Fruit fly (Drosophila melanogaster) whole organism, embryonic: ENCODE measurements around the gene Gbs-70E.
A peak's percentile ranks its signal among the peaks of the same experiment; 100 is the strongest.

Source experiments
- Atf-2 ChIP-seq: fragments of 200-800 bp; sonication (Bioruptor generic); optimal IDR thresholded peaks from 2 replicates; lab custom pipeline; 2016; ENCODE audit warnings: missing biosample characterization, missing genetic modification characterization
- CG10565 ChIP-seq: fragments of 200-800 bp; sonication (Bioruptor generic); optimal IDR thresholded peaks from 3 replicates; lab custom pipeline; 2016; ENCODE audit warnings: missing biosample characterization, mild to moderate bottlenecking, missing genetic modification characterization
- CG11504 ChIP-seq: fragments of 200-800 bp; sonication (Bioruptor generic); optimal IDR thresholded peaks from 3 replicates; lab custom pipeline; 2019; ENCODE audit warnings: missing biosample characterization, mild to moderate bottlenecking, missing genetic modification characterization, moderate library complexity
- CG11560 ChIP-seq: fragments of 200-800 bp; sonication (Bioruptor generic); IDR thresholded peaks from 3 replicates; pipeline ENCODE4 v1.3.6; 2022; ENCODE audit warnings: missing biosample characterization, missing genetic modification characterization
- CG12219 ChIP-seq: fragments of 200-800 bp; sonication (Bioruptor generic); optimal IDR thresholded peaks from 3 replicates; lab custom pipeline; 2018; ENCODE audit warnings: missing biosample characterization, mild to moderate bottlenecking, missing genetic modification characterization
- CG13624 ChIP-seq: fragments of 200-800 bp; sonication (Bioruptor generic); optimal IDR thresholded peaks from 2 replicates; lab custom pipeline; 2016; ENCODE audit warnings: missing biosample characterization, missing genetic modification characterization
- CG13894 ChIP-seq: fragments of 200-800 bp; sonication (Bioruptor generic); optimal IDR thresholded peaks from 3 replicates; lab custom pipeline; 2018; ENCODE audit warnings: missing biosample characterization, mild to moderate bottlenecking, missing genetic modification characterization, moderate library complexity
- CG1602 ChIP-seq: fragments of 200-800 bp; sonication (Bioruptor generic); optimal IDR thresholded peaks from 3 replicates; lab custom pipeline; 2016; ENCODE audit warnings: missing biosample characterization, missing genetic modification characterization
- CG2712 ChIP-seq: fragments of 200-800 bp; optimal IDR thresholded peaks from 3 replicates; lab custom pipeline; 2019; ENCODE audit warnings: missing biosample characterization, mild to moderate bottlenecking, missing genetic modification characterization, moderate library complexity
- CG31388 ChIP-seq: fragments of 200-800 bp; sonication (Bioruptor generic); optimal IDR thresholded peaks from 2 replicates; lab custom pipeline; 2016; ENCODE audit warnings: missing biosample characterization, missing genetic modification characterization
- CG31441 ChIP-seq: fragments of 200-800 bp; sonication (Bioruptor generic); IDR thresholded peaks from 2 replicates; pipeline ENCODE4 v1.3.6; 2022; ENCODE audit warnings: missing biosample characterization, missing genetic modification characterization
- CG33557 ChIP-seq: fragments of 200-800 bp; sonication (Bioruptor generic); optimal IDR thresholded peaks from 2 replicates; lab custom pipeline; 2019; ENCODE audit warnings: missing biosample characterization, mild to moderate bottlenecking, missing genetic modification characterization, moderate library complexity
- CG3407 ChIP-seq: fragments of 200-800 bp; sonication (Bioruptor generic); optimal IDR thresholded peaks from 2 replicates; lab custom pipeline; 2018; ENCODE audit warnings: missing biosample characterization, mild to moderate bottlenecking, missing genetic modification characterization
- CG4820 ChIP-seq: fragments of 200-800 bp; sonication (Bioruptor generic); optimal IDR thresholded peaks from 3 replicates; lab custom pipeline; 2016; ENCODE audit warnings: missing biosample characterization, missing genetic modification characterization
- CG7372 ChIP-seq: fragments of 200-800 bp; sonication (Bioruptor generic); IDR thresholded peaks from 2 replicates; pipeline ENCODE4 v1.3.6; 2022; ENCODE audit warnings: missing biosample characterization, missing genetic modification characterization
- CG8290 ChIP-seq, 3 experiments: fragments of 200-800 bp; sonication (Bioruptor generic); optimal IDR thresholded peaks; 2 replicates each; lab custom pipeline; 2016 to 2019; ENCODE audit warnings: missing biosample characterization in 3 of 3, missing genetic modification characterization in 3 of 3, mild to moderate bottlenecking in 2 of 3, moderate library complexity in 1 of 3
- CG8359 ChIP-seq: fragments of 200-800 bp; sonication (Bioruptor generic); optimal IDR thresholded peaks from 2 replicates; lab custom pipeline; 2017; ENCODE audit warnings: missing biosample characterization, mild to moderate bottlenecking, missing genetic modification characterization, borderline replicate concordance
- Dek ChIP-seq: fragments of 200-800 bp; sonication (Bioruptor generic); optimal IDR thresholded peaks from 3 replicates; lab custom pipeline; 2019; ENCODE audit warnings: missing biosample characterization, mild to moderate bottlenecking, missing genetic modification characterization, moderate library complexity
- Ets65A ChIP-seq: fragments of 200-800 bp; sonication (Bioruptor generic); peaks from one replicate; lab custom pipeline; 2016; ENCODE audit warnings: missing biosample characterization, missing genetic modification characterization
- HmgD ChIP-seq: fragments of 200-800 bp; sonication (Bioruptor generic); optimal IDR thresholded peaks from 3 replicates; lab custom pipeline; 2016; ENCODE audit warnings: missing biosample characterization, missing genetic modification characterization
- Jarid2 ChIP-seq: fragments of 200-800 bp; sonication (Bioruptor generic); optimal IDR thresholded peaks from 3 replicates; lab custom pipeline; 2017; ENCODE audit warnings: mild to moderate bottlenecking, missing biosample characterization, missing genetic modification reagents, missing genetic modification characterization
- MTF-1 ChIP-seq: fragments of 200-800 bp; sonication (Bioruptor generic); optimal IDR thresholded peaks from 2 replicates; lab custom pipeline; 2018; ENCODE audit warnings: missing biosample characterization, mild to moderate bottlenecking, missing genetic modification characterization, borderline replicate concordance
- Mad ChIP-seq: fragments of 200-800 bp; sonication (Bioruptor generic); optimal IDR thresholded peaks from 2 replicates; lab custom pipeline; 2016; ENCODE audit warnings: missing biosample characterization, missing genetic modification characterization
- NK7.1 ChIP-seq: fragments of 200-800 bp; sonication (Bioruptor generic); optimal IDR thresholded peaks from 3 replicates; lab custom pipeline; 2016; ENCODE audit warnings: missing biosample characterization, missing genetic modification characterization
- Sox100B ChIP-seq: fragments of 200-800 bp; sonication (Bioruptor generic); optimal IDR thresholded peaks from 3 replicates; lab custom pipeline; 2018; ENCODE audit warnings: missing biosample characterization, mild to moderate bottlenecking, missing genetic modification characterization
- Xbp1 ChIP-seq: fragments of 200-800 bp; sonication (Bioruptor generic); optimal IDR thresholded peaks from 3 replicates; lab custom pipeline; 2016; ENCODE audit warnings: missing biosample characterization, mild to moderate bottlenecking, missing genetic modification characterization
- amos ChIP-seq: fragments of 200-800 bp; sonication (Bioruptor generic); IDR thresholded peaks from 2 replicates; pipeline ENCODE4 v1.3.6; 2022; ENCODE audit warnings: missing biosample characterization, missing genetic modification characterization; ENCODE audit not compliant: partially characterized antibody
- btn ChIP-seq: fragments of 200-800 bp; sonication (Bioruptor generic); optimal IDR thresholded peaks from 2 replicates; lab custom pipeline; 2016; ENCODE audit warnings: missing biosample characterization, missing genetic modification characterization
- chinmo ChIP-seq: fragments of 200-800 bp; sonication (Bioruptor generic); IDR thresholded peaks from 4 replicates; pipeline ENCODE4 v1.3.6; 2022; ENCODE audit warnings: missing biosample characterization, missing genetic modification characterization; ENCODE audit not compliant: partially characterized antibody
- dmrt11E ChIP-seq: fragments of 200-800 bp; sonication (Bioruptor generic); optimal IDR thresholded peaks from 3 replicates; lab custom pipeline; 2018; ENCODE audit warnings: missing biosample characterization, mild to moderate bottlenecking, missing genetic modification characterization, moderate library complexity
- dmrt99B ChIP-seq: fragments of 200-800 bp; sonication (Bioruptor generic); optimal IDR thresholded peaks from 2 replicates; lab custom pipeline; 2018; ENCODE audit warnings: missing biosample characterization, mild to moderate bottlenecking, missing genetic modification characterization, moderate library complexity
- ham ChIP-seq: fragments of 200-800 bp; sonication (Bioruptor generic); IDR thresholded peaks from 2 replicates; pipeline ENCODE4 v1.3.6; 2022; ENCODE audit warnings: missing biosample characterization, missing genetic modification characterization
- hbn ChIP-seq: fragments of 200-800 bp; sonication (Bioruptor generic); IDR thresholded peaks from 2 replicates; pipeline ENCODE4 v1.3.6; 2022; ENCODE audit warnings: missing biosample characterization, missing genetic modification characterization; ENCODE audit not compliant: partially characterized antibody
- hkb ChIP-seq, 2 experiments: fragments of 200-800 bp in 1 of 2; fragments of >200 bp in 1 of 2; sonication (Bioruptor generic) in 1 of 2; IDR thresholded peaks in 1 of 2; optimal IDR thresholded peaks in 1 of 2; 2 replicates each; pipeline versions ENCODE4 v1.3.6 to Lab custom; 2017 to 2022; ENCODE audit warnings: missing biosample characterization in 1 of 2, missing genetic modification characterization in 1 of 2
- ind ChIP-seq: fragments of 200-800 bp; sonication (Bioruptor generic); optimal IDR thresholded peaks from 3 replicates; lab custom pipeline; 2016; ENCODE audit warnings: missing biosample characterization, missing genetic modification characterization
- jigr1 ChIP-seq: fragments of 200-800 bp; sonication (Bioruptor generic); IDR thresholded peaks from 3 replicates; pipeline ENCODE4 v1.3.6; 2022; ENCODE audit warnings: missing biosample characterization, missing genetic modification characterization
- maf-S ChIP-seq: fragments of 200-800 bp; sonication (Bioruptor generic); optimal IDR thresholded peaks from 2 replicates; lab custom pipeline; 2016; ENCODE audit warnings: missing biosample characterization, missing genetic modification characterization
- nmo ChIP-seq: fragments of 200-800 bp; sonication (Bioruptor generic); optimal IDR thresholded peaks from 2 replicates; lab custom pipeline; 2018; ENCODE audit warnings: missing biosample characterization, mild to moderate bottlenecking, missing genetic modification characterization, moderate library complexity
- psq ChIP-seq: fragments of 200-800 bp; sonication (Bioruptor generic); optimal IDR thresholded peaks from 2 replicates; lab custom pipeline; 2017; ENCODE audit warnings: missing biosample characterization, missing genetic modification characterization
- row ChIP-seq: fragments of 200-800 bp; sonication (Bioruptor generic); IDR thresholded peaks from 3 replicates; pipeline ENCODE4 v1.3.6; 2022; ENCODE audit warnings: missing biosample characterization, missing genetic modification characterization
- run ChIP-seq: fragments of 200-800 bp; sonication (Bioruptor generic); optimal IDR thresholded peaks from 3 replicates; lab custom pipeline; 2018; ENCODE audit warnings: missing biosample characterization, mild to moderate bottlenecking, missing genetic modification characterization
- sim ChIP-seq: fragments of 200-800 bp; sonication (Bioruptor generic); IDR thresholded peaks from 2 replicates; pipeline ENCODE4 v1.3.6; 2022; ENCODE audit warnings: missing biosample characterization, missing genetic modification characterization
- so ChIP-seq: fragments of 200-800 bp; sonication (Bioruptor generic); IDR thresholded peaks from 3 replicates; pipeline ENCODE4 v1.3.6; 2022; ENCODE audit warnings: missing biosample characterization, missing genetic modification characterization
- tio ChIP-seq: fragments of 200-800 bp; sonication (Bioruptor generic); optimal IDR thresholded peaks from 2 replicates; lab custom pipeline; 2017; ENCODE audit warnings: missing biosample characterization, missing genetic modification characterization, inconsistent platforms
- trh ChIP-seq: fragments of 200-800 bp; sonication (Bioruptor generic); optimal IDR thresholded peaks from 2 replicates; lab custom pipeline; 2016; ENCODE audit warnings: missing biosample characterization, missing genetic modification characterization
- wdn ChIP-seq: fragments of 200-800 bp; sonication (Bioruptor generic); IDR thresholded peaks from 2 replicates; pipeline ENCODE4 v1.3.6; 2022; ENCODE audit warnings: missing biosample characterization, missing genetic modification characterization
- zen ChIP-seq: fragments of 200-800 bp; sonication (Bioruptor generic); optimal IDR thresholded peaks from 3 replicates; lab custom pipeline; 2018; ENCODE audit warnings: missing biosample characterization, mild to moderate bottlenecking, missing genetic modification characterization, moderate library complexity
- zfh1 ChIP-seq: fragments of 200-800 bp; sonication (Bioruptor generic); IDR thresholded peaks from 3 replicates; pipeline ENCODE4 v1.3.6; 2022; ENCODE audit warnings: missing biosample characterization, missing genetic modification characterization

Gene Gbs-70E

dm6 chr3L:14569620-14570537 lies 19.1 kb upstream of the Gbs-70E start (continued):
- TF ChIP-seq dmrt11E (no peak), CG10565 (GFP tag; lab: Kevin White, UChicago) (no peak), Sox100B (GFP tag; lab: Kevin White, UChicago) (peak; percentile 1), CG13624 (GFP tag; lab: Kevin White, UChicago) (no peak), Dek (tag; lab: Kevin White, UChicago) (no peak), HmgD (GFP tag; lab: Kevin White, UChicago) (no peak), CG31441 (GFP tag; lab: Robert Waterston, UW) (0 out of 2 replicates have a peak, but pooled peaks have one; percentile 33), CG31388 (GFP tag; lab: Kevin White, UChicago) (no peak), sim (GFP tag; lab: Robert Waterston, UW) (no peak), CG13894 (tag; lab: Kevin White, UChicago) (no peak), CG11560 (no peak), CG8359 (GFP tag; lab: Kevin White, UChicago) (no peak), trh (GFP tag; lab: Kevin White, UChicago) (no peak), zfh1 (GFP tag; lab: Robert Waterston, UW) (no peak), run (tag; lab: Kevin White, UChicago) (peak; percentile 18), CG8290 (GFP tag; optimal IDR thresholded peaks at IDR 0.05; lab: Kevin White, UChicago) (no peak), CG8290 (tag; optimal IDR thresholded peaks at IDR 0.05; lab: Kevin White, UChicago) (no peak), CG7372 (GFP tag; lab: Robert Waterston, UW) (no peak), dmrt99B (tag; lab: Kevin White, UChicago) (peak; percentile 30), tio (GFP tag; lab: Kevin White, UChicago) (no peak), ind (GFP tag; lab: Kevin White, UChicago) (no peak), hbn (GFP tag; lab: Robert Waterston, UW) (no peak), psq (GFP tag; lab: Kevin White, UChicago) (no peak), MTF-1 (no peak), Mad (GFP tag; lab: Kevin White, UChicago) (no peak), CG33557 (no peak), chinmo (GFP tag; lab: Robert Waterston, UW) (no peak), maf-S (GFP tag; lab: Kevin White, UChicago) (no peak), wdn (GFP tag; lab: Robert Waterston, UW) (no peak), CG11504 (tag; lab: Kevin White, UChicago) (peak; percentile 33), zen (tag; lab: Kevin White, UChicago) (no peak), CG2712 (tag; lab: Kevin White, UChicago) (peak; percentile 30), Atf-2 (GFP tag; lab: Kevin White, UChicago) (no peak), Xbp1 (GFP tag; lab: Kevin White, UChicago) (no peak), jigr1 (GFP tag; lab: Robert Waterston, UW) (no peak), amos (GFP tag; lab: Robert Waterston, UW) (no peak), CG12219 (GFP tag; lab: Kevin White, UChicago) (no peak), ham (no peak), Jarid2 (GFP tag; lab: Kevin White, UChicago) (no peak), btn (GFP tag; lab: Kevin White, UChicago) (no peak), so (GFP tag; lab: Robert Waterston, UW) (no peak), hkb (optimal IDR thresholded peaks at IDR 0.05; lab: Kevin White, UChicago) (no peak), hkb (GFP tag; IDR thresholded peaks at IDR 0.05; lab: Robert Waterston, UW) (no peak), CG1602 (GFP tag; lab: Kevin White, UChicago) (no peak), CG3407 (no peak), row (GFP tag; lab: Robert Waterston, UW) (peak; percentile 22; the same call in 1 of the 3 replicates), nmo (GFP tag; lab: Kevin White, UChicago) (peak; percentile 2), NK7.1 (GFP tag; lab: Kevin White, UChicago) (no peak), Ets65A (no peak), CG4820 (GFP tag; lab: Kevin White, UChicago) (no peak)
